Worm (Caenorhabditis elegans) whole organism, midembryonic: ENCODE results near the gene str-129.

ENCODE experiments used
- T22C8.4 ChIP-seq: fragments of 200-800 bp; sonication (Bioruptor generic); IDR thresholded peaks from 2 replicates; pipeline ENCODE4 v1.3.6; 2022; ENCODE audit warnings: missing genetic modification characterization, missing compliant biosample characterization
- cog-1 ChIP-seq: sonication (generic microtip); optimal IDR thresholded peaks from 2 replicates; lab custom pipeline; 2016; ENCODE audit warnings: missing genetic modification characterization, missing compliant biosample characterization
- flt-1 ChIP-seq: fragments of 200-800 bp; sonication (Bioruptor generic); IDR thresholded peaks from 2 replicates; pipeline ENCODE4 v1.3.6; 2022; ENCODE audit warnings: missing genetic modification characterization, missing compliant biosample characterization
- klf-2 ChIP-seq: fragments of 200-800 bp; sonication (Bioruptor generic); conservative IDR thresholded peaks from 2 replicates; pipeline ENCODE4 v1.3.6; 2022; ENCODE audit warnings: missing genetic modification reagents, missing genetic modification characterization, missing compliant biosample characterization
- med-1 ChIP-seq: sonication (generic microtip); optimal IDR thresholded peaks from 2 replicates; lab custom pipeline; 2017; ENCODE audit warnings: missing genetic modification characterization, mild to moderate bottlenecking, missing compliant biosample characterization, antibody characterized with exemption, missing genetic modification reagents; ENCODE audit not compliant: insufficient read depth
- ref-1 ChIP-seq: fragments of 200-800 bp; sonication (Bioruptor generic); conservative IDR thresholded peaks from 2 replicates; pipeline ENCODE4 v1.3.6; 2022; ENCODE audit warnings: missing genetic modification reagents, missing genetic modification characterization, missing compliant biosample characterization
- tab-1 ChIP-seq: fragments of 200-800 bp; sonication (Bioruptor generic); IDR thresholded peaks from 2 replicates; pipeline ENCODE4 v1.3.6; 2022; ENCODE audit warnings: missing genetic modification characterization, missing compliant biosample characterization
- ztf-23 ChIP-seq: fragments of 200-800 bp; sonication (Bioruptor generic); IDR thresholded peaks from 2 replicates; pipeline ENCODE4 v1.3.6; 2022; ENCODE audit warnings: missing genetic modification reagents, missing genetic modification characterization, missing compliant biosample characterization
- ztf-29 ChIP-seq: fragments of 200-800 bp; sonication (Bioruptor generic); IDR thresholded peaks from 2 replicates; pipeline ENCODE4 v1.3.6; 2022; ENCODE audit warnings: missing genetic modification reagents, missing genetic modification characterization, missing compliant biosample characterization

str-129 gene

ce11 chrV:8092385-8092784 is at the start of gene str-129:
str-129 (minus strand) TSS chrV:8092485.
- TF ChIP-seq T22C8.4: no peak
- TF ChIP-seq ztf-29 (GFP tag; lab: Robert Waterston, UW): no peak
- TF ChIP-seq tab-1 (GFP tag; lab: Robert Waterston, UW): no peak
- no peak for TF ChIP-seq ztf-23
- no peak for TF ChIP-seq klf-2 (GFP tag; lab: Robert Waterston, UW)
- no peak for TF ChIP-seq med-1 (GFP tag; lab: Kevin White, UChicago)
- no peak for TF ChIP-seq cog-1
- no peak for TF ChIP-seq ref-1 (GFP tag; lab: Robert Waterston, UW)
- no peak for TF ChIP-seq flt-1 (GFP tag; lab: Robert Waterston, UW)

- TF ChIP-seq ref-1 (GFP tag; lab: Robert Waterston, UW) (no peak), med-1 (GFP tag; lab: Kevin White, UChicago) (no peak), ztf-23 (no peak), klf-2 (GFP tag; lab: Robert Waterston, UW) (no peak), ztf-29 (GFP tag; lab: Robert Waterston, UW) (no peak), tab-1 (GFP tag; lab: Robert Waterston, UW) (no peak), cog-1 (no peak), flt-1 (GFP tag; lab: Robert Waterston, UW) (no peak), T22C8.4 (no peak)
Observed at ce11 chrV:8132926-8133325, 40.6 kb upstream of the str-129 start, which contains the start of gene D1014.4. D1014.4 (plus strand) TSS chrV:8133226.

- no peak for TF ChIP-seq ztf-29 (GFP tag; lab: Robert Waterston, UW)
- TF ChIP-seq cog-1: no peak
- no peak for TF ChIP-seq ztf-23
- no peak for TF ChIP-seq flt-1 (GFP tag; lab: Robert Waterston, UW)
- no peak for TF ChIP-seq klf-2 (GFP tag; lab: Robert Waterston, UW)
- TF ChIP-seq T22C8.4: no peak
Observed at ce11 chrV:8131628-8132027, 39.3 kb upstream of the str-129 start.

ce11 chrV:8130812-8131211 is 38.5 kb upstream of the str-129 start:
- TF ChIP-seq ref-1 (GFP tag; lab: Robert Waterston, UW) (no peak), tab-1 (GFP tag; lab: Robert Waterston, UW) (no peak), med-1 (GFP tag; lab: Kevin White, UChicago) (no peak), ztf-23 (no peak), ztf-29 (GFP tag; lab: Robert Waterston, UW) (no peak), cog-1 (no peak), klf-2 (GFP tag; lab: Robert Waterston, UW) (no peak), T22C8.4 (no peak), flt-1 (GFP tag; lab: Robert Waterston, UW) (no peak)

ce11 chrV:8130149-8130661 is 37.9 kb upstream of the str-129 start, which contains the start of gene snap-1:
snap-1 (plus strand) TSS chrV:8130611.
- no peak for TF ChIP-seq ref-1 (GFP tag; lab: Robert Waterston, UW)
- TF ChIP-seq ztf-23: no peak
- TF ChIP-seq cog-1: no peak
- TF ChIP-seq flt-1 (GFP tag; lab: Robert Waterston, UW): no peak
- TF ChIP-seq med-1 (GFP tag; lab: Kevin White, UChicago): no peak
- TF ChIP-seq T22C8.4: no peak
- no peak for TF ChIP-seq ztf-29 (GFP tag; lab: Robert Waterston, UW)
- no peak for TF ChIP-seq tab-1 (GFP tag; lab: Robert Waterston, UW)
- no peak for TF ChIP-seq klf-2 (GFP tag; lab: Robert Waterston, UW)

- no peak for TF ChIP-seq T22C8.4
Observed at ce11 chrV:8129719-8130118, 37.4 kb upstream of the str-129 start.

- no peak for TF ChIP-seq ztf-29 (GFP tag; lab: Robert Waterston, UW)
- TF ChIP-seq klf-2 (GFP tag; lab: Robert Waterston, UW): no peak
- no peak for TF ChIP-seq ref-1 (GFP tag; lab: Robert Waterston, UW)
- no peak for TF ChIP-seq med-1 (GFP tag; lab: Kevin White, UChicago)
- TF ChIP-seq T22C8.4: no peak
- no peak for TF ChIP-seq flt-1 (GFP tag; lab: Robert Waterston, UW)
- no peak for TF ChIP-seq ztf-23
- no peak for TF ChIP-seq cog-1
- TF ChIP-seq tab-1 (GFP tag; lab: Robert Waterston, UW): no peak
Observed at ce11 chrV:8129252-8129651, 37.0 kb upstream of the str-129 start, which contains the start of gene spr-1. spr-1 (minus strand) TSS chrV:8129352.

ce11 chrV:8123384-8123783 is 31.1 kb upstream of the str-129 start, which contains the start of gene D1014.5:
D1014.5 (plus strand) TSS chrV:8123684.
- TF ChIP-seq med-1 (GFP tag; lab: Kevin White, UChicago): no peak
- TF ChIP-seq cog-1: no peak
- TF ChIP-seq flt-1 (GFP tag; lab: Robert Waterston, UW): no peak
- no peak for TF ChIP-seq ztf-23
- TF ChIP-seq ztf-29 (GFP tag; lab: Robert Waterston, UW): no peak
- TF ChIP-seq ref-1 (GFP tag; lab: Robert Waterston, UW): no peak
- no peak for TF ChIP-seq klf-2 (GFP tag; lab: Robert Waterston, UW)
- no peak for TF ChIP-seq tab-1 (GFP tag; lab: Robert Waterston, UW)
- no peak for TF ChIP-seq T22C8.4

- no peak for TF ChIP-seq ztf-23
- TF ChIP-seq tab-1 (GFP tag; lab: Robert Waterston, UW): no peak
- TF ChIP-seq flt-1 (GFP tag; lab: Robert Waterston, UW): no peak
- TF ChIP-seq T22C8.4: no peak
- TF ChIP-seq cog-1: no peak
- TF ChIP-seq ref-1 (GFP tag; lab: Robert Waterston, UW): no peak
- TF ChIP-seq med-1 (GFP tag; lab: Kevin White, UChicago): no peak
- no peak for TF ChIP-seq klf-2 (GFP tag; lab: Robert Waterston, UW)
- TF ChIP-seq ztf-29 (GFP tag; lab: Robert Waterston, UW): no peak
Observed at ce11 chrV:8120868-8121267, 28.6 kb upstream of the str-129 start, which contains the start of gene D1014.6. D1014.6 (plus strand) TSS chrV:8121168.

ce11 chrV:8117964-8118363 is 25.7 kb upstream of the str-129 start, which contains the start of gene D1014.7:
D1014.7 (plus strand) TSS chrV:8118264.
- TF ChIP-seq flt-1 (GFP tag; lab: Robert Waterston, UW) (no peak), T22C8.4 (no peak), cog-1 (no peak), ref-1 (GFP tag; lab: Robert Waterston, UW) (no peak), tab-1 (GFP tag; lab: Robert Waterston, UW) (no peak), med-1 (GFP tag; lab: Kevin White, UChicago) (no peak), ztf-29 (GFP tag; lab: Robert Waterston, UW) (no peak), ztf-23 (no peak), klf-2 (GFP tag; lab: Robert Waterston, UW) (no peak)
